Fruit fly (Drosophila melanogaster): Measurements from ENCODE around the gene CG31668.

CG31668 gene

dm6 chr2L:2175930-2176643, 29.9 kb downstream of the CG31668 start (continued):
- TF ChIP-seq eyg (GFP tag; optimal IDR thresholded peaks at IDR 0.05) (no peak), zfh1 (GFP tag; IDR thresholded peaks at IDR 0.05) (no peak), Lim3 (GFP tag; IDR thresholded peaks at IDR 0.05) (no peak), CG11085 (GFP tag; IDR thresholded peaks at IDR 0.05) (no peak), toy (GFP tag; IDR thresholded peaks at IDR 0.05) (0 out of 2 replicates have a peak, but pooled peaks have one; percentile 45), MTF-1 (GFP tag; optimal IDR thresholded peaks at IDR 0.05; ENCODE audit: borderline replicate concordance) (no peak), Hey (tag; optimal IDR thresholded peaks at IDR 0.05) (no peak), mirr (GFP tag; optimal IDR thresholded peaks at IDR 0.05) (no peak), ac (GFP tag; optimal IDR thresholded peaks at IDR 0.05) (no peak), Gug (GFP tag; IDR thresholded peaks at IDR 0.05) (no peak), chm (GFP tag; IDR thresholded peaks at IDR 0.05) (no peak), CG14050 (GFP tag; IDR thresholded peaks at IDR 0.05) (no peak), HLH54F (GFP tag; optimal IDR thresholded peaks at IDR 0.05) (no peak), gt (GFP tag; IDR thresholded peaks at IDR 0.05) (no peak), C15 (GFP tag; IDR thresholded peaks at IDR 0.05) (no peak), Camta (GFP tag; optimal IDR thresholded peaks at IDR 0.05) (no peak), sisA (GFP tag; IDR thresholded peaks at IDR 0.05) (no peak), CG10321 (GFP tag; IDR thresholded peaks at IDR 0.05) (no peak), pnt (GFP tag; optimal IDR thresholded peaks at IDR 0.05) (no peak), CG6813 (GFP tag; optimal IDR thresholded peaks at IDR 0.05) (no peak), dati (GFP tag; IDR thresholded peaks at IDR 0.05) (no peak), ara (GFP tag; IDR thresholded peaks at IDR 0.05) (no peak), exex (tag; optimal IDR thresholded peaks at IDR 0.05) (no peak), sima (GFP tag; optimal IDR thresholded peaks at IDR 0.05) (no peak), CG13894 (tag; optimal IDR thresholded peaks at IDR 0.05) (peak; percentile 27), jing (GFP tag; optimal IDR thresholded peaks at IDR 0.05) (no peak), ind (GFP tag; optimal IDR thresholded peaks at IDR 0.05) (peak; percentile 24), her (GFP tag; optimal IDR thresholded peaks at IDR 0.05) (no peak), CG13624 (GFP tag; optimal IDR thresholded peaks at IDR 0.05) (peak; percentile 15), Mad (GFP tag; optimal IDR thresholded peaks at IDR 0.05) (no peak), CG4404 (GFP tag; IDR thresholded peaks at IDR 0.05) (no peak), bbx (GFP tag; IDR thresholded peaks at IDR 0.05; ENCODE audit: partially characterized antibody) (no peak), trh (GFP tag; optimal IDR thresholded peaks at IDR 0.05) (no peak), Nf-YA (GFP tag; IDR thresholded peaks at IDR 0.05) (no peak), CG30403 (GFP tag; optimal IDR thresholded peaks at IDR 0.05) (peak; percentile 52), CG1602 (GFP tag; optimal IDR thresholded peaks at IDR 0.05) (peak; percentile 18), Poxn (GFP tag; IDR thresholded peaks at IDR 0.05) (no peak), Ets97D (GFP tag; optimal IDR thresholded peaks at IDR 0.05) (no peak), trem (tag; optimal IDR thresholded peaks at IDR 0.05) (no peak), so (GFP tag; IDR thresholded peaks at IDR 0.05) (0 out of 3 replicates have a peak, but pooled peaks have one; percentile 8), salm (tag; optimal IDR thresholded peaks at IDR 0.05) (no peak), pros (GFP tag; optimal IDR thresholded peaks at IDR 0.05) (no peak), zf30C (GFP tag; optimal IDR thresholded peaks at IDR 0.05) (no peak), rib (GFP tag; IDR thresholded peaks at IDR 0.05) (peak; percentile 36; the same call in 1 of the 2 replicates), repo (GFP tag; optimal IDR thresholded peaks at IDR 0.05) (no peak), CG7786 (GFP tag; optimal IDR thresholded peaks at IDR 0.05) (peak; percentile 13), MESR4 (GFP tag; optimal IDR thresholded peaks at IDR 0.05) (no peak), insv (GFP tag; optimal IDR thresholded peaks at IDR 0.05) (no peak), BtbVII (GFP tag; optimal IDR thresholded peaks at IDR 0.05) (no peak), chinmo (GFP tag; IDR thresholded peaks at IDR 0.05; ENCODE audit: partially characterized antibody) (peak; percentile 67; the same call in 1 of the 4 replicates), CG7928 (GFP tag; optimal IDR thresholded peaks at IDR 0.05) (no peak)
